Worm (Caenorhabditis elegans) whole organism, L3 larva: Measurements from ENCODE around the gene znf-593.

Experiments
- R02D3.7 ChIP-seq: fragments of 150-350 bp; optimal IDR thresholded peaks from 2 replicates; lab custom pipeline; 2014; ENCODE audit warnings: missing biosample characterization, missing genetic modification characterization
- aly-2 ChIP-seq: fragments of 150-350 bp; optimal IDR thresholded peaks from 2 replicates; lab custom pipeline; 2014; ENCODE audit warnings: missing biosample characterization, missing genetic modification characterization
- ama-1 ChIP-seq: fragments of 150-350 bp; optimal IDR thresholded peaks from 2 replicates; lab custom pipeline; 2018
- ceh-28 ChIP-seq: fragments of 150-350 bp; optimal IDR thresholded peaks from 2 replicates; lab custom pipeline; 2014; ENCODE audit warnings: missing biosample characterization, missing genetic modification reagents, missing genetic modification characterization
- ceh-9 ChIP-seq: sonication (generic microtip); optimal IDR thresholded peaks from 2 replicates; lab custom pipeline; 2018; ENCODE audit warnings: missing biosample characterization, missing genetic modification characterization
- daf-12 ChIP-seq: fragments of 150-350 bp; optimal IDR thresholded peaks from 2 replicates; lab custom pipeline; 2014; ENCODE audit warnings: missing biosample characterization, missing genetic modification reagents, missing genetic modification characterization
- egl-5 ChIP-seq: fragments of 150-350 bp; optimal IDR thresholded peaks from 2 replicates; lab custom pipeline; 2017; ENCODE audit warnings: missing biosample characterization, missing genetic modification reagents, missing genetic modification characterization, inconsistent platforms
- elt-1 ChIP-seq: fragments of 150-350 bp; optimal IDR thresholded peaks from 2 replicates; lab custom pipeline; 2014; ENCODE audit warnings: missing biosample characterization, missing genetic modification characterization
- elt-3 ChIP-seq, 3 experiments: fragments of 150-350 bp in 1 of 3; sonication (generic microtip) in 2 of 3; optimal IDR thresholded peaks; 2 replicates in 2 of 3; 4 replicates in 1 of 3; lab custom pipeline; 2014 to 2017; ENCODE audit warnings: missing biosample characterization in 3 of 3, missing genetic modification characterization in 3 of 3
- eor-1 ChIP-seq, 2 experiments: fragments of 150-350 bp; optimal IDR thresholded peaks; 2 replicates each; lab custom pipeline; 2014 to 2018; ENCODE audit warnings: missing biosample characterization in 2 of 2, missing genetic modification characterization in 2 of 2
- fkh-10 ChIP-seq: sonication (generic microtip); optimal IDR thresholded peaks from 2 replicates; lab custom pipeline; 2017; ENCODE audit warnings: missing biosample characterization, missing genetic modification reagents, missing genetic modification characterization
- fkh-2 ChIP-seq: fragments of 150-350 bp; optimal IDR thresholded peaks from 2 replicates; lab custom pipeline; 2014; ENCODE audit warnings: missing biosample characterization, missing genetic modification reagents, missing genetic modification characterization
- hmg-11 ChIP-seq: sonication (generic microtip); optimal IDR thresholded peaks from 2 replicates; lab custom pipeline; 2016; ENCODE audit warnings: missing genetic modification characterization, missing compliant biosample characterization
- jun-1 ChIP-seq: fragments of 150-350 bp; optimal IDR thresholded peaks from 2 replicates; lab custom pipeline; 2014; ENCODE audit warnings: missing biosample characterization, missing genetic modification reagents, missing genetic modification characterization
- lin-15B ChIP-seq: fragments of 150-350 bp; optimal IDR thresholded peaks from 2 replicates; lab custom pipeline; 2014; ENCODE audit warnings: missing biosample characterization, missing genetic modification characterization
- lin-39 ChIP-seq: fragments of 150-350 bp; optimal IDR thresholded peaks from 2 replicates; lab custom pipeline; 2018; ENCODE audit warnings: missing biosample characterization, missing genetic modification reagents, missing genetic modification characterization
- lsy-12 ChIP-seq: sonication (generic microtip); optimal IDR thresholded peaks from 2 replicates; lab custom pipeline; 2016; ENCODE audit warnings: mild to moderate bottlenecking, missing genetic modification characterization, missing compliant biosample characterization
- mml-1 ChIP-seq: fragments of 150-350 bp; sonication (generic microtip); optimal IDR thresholded peaks from 3 replicates; lab custom pipeline; 2014; ENCODE audit warnings: missing biosample characterization, missing genetic modification characterization
- nfya-1 ChIP-seq: sonication (generic microtip); optimal IDR thresholded peaks from 2 replicates; lab custom pipeline; 2017; ENCODE audit warnings: missing genetic modification characterization, mild to moderate bottlenecking, missing compliant biosample characterization, antibody characterized with exemption, moderate library complexity; ENCODE audit not compliant: insufficient read depth
- nhr-12 ChIP-seq: fragments of 150-350 bp; optimal IDR thresholded peaks from 2 replicates; lab custom pipeline; 2014; ENCODE audit warnings: missing biosample characterization, missing genetic modification characterization
- nhr-23 ChIP-seq: fragments of 150-350 bp; optimal IDR thresholded peaks from 2 replicates; lab custom pipeline; 2014; ENCODE audit warnings: missing biosample characterization, missing genetic modification reagents, missing genetic modification characterization
- nhr-25 ChIP-seq: sonication (generic microtip); optimal IDR thresholded peaks from 2 replicates; lab custom pipeline; 2017; ENCODE audit warnings: missing biosample characterization, missing genetic modification characterization
- nhr-28 ChIP-seq: fragments of 150-350 bp; optimal IDR thresholded peaks from 2 replicates; lab custom pipeline; 2014; ENCODE audit warnings: missing biosample characterization, missing genetic modification characterization
- nhr-43 ChIP-seq: sonication (generic microtip); optimal IDR thresholded peaks from 2 replicates; lab custom pipeline; 2016; ENCODE audit warnings: mild to moderate bottlenecking, missing genetic modification characterization, missing compliant biosample characterization; ENCODE audit not compliant: poor library complexity, severe bottlenecking
- nhr-76 ChIP-seq: fragments of 150-350 bp; sonication (generic microtip); optimal IDR thresholded peaks from 5 replicates; lab custom pipeline; 2014; ENCODE audit warnings: missing biosample characterization, missing genetic modification characterization
- nhr-77 ChIP-seq: fragments of 150-350 bp; optimal IDR thresholded peaks from 2 replicates; lab custom pipeline; 2014; ENCODE audit warnings: missing biosample characterization, missing genetic modification characterization
- pha-4 ChIP-seq: fragments of 150-350 bp; optimal IDR thresholded peaks from 2 replicates; lab custom pipeline; 2014; ENCODE audit warnings: missing biosample characterization, missing genetic modification reagents, missing genetic modification characterization
- sea-2 ChIP-seq: fragments of 150-350 bp; sonication (generic microtip); optimal IDR thresholded peaks from 4 replicates; lab custom pipeline; 2014; ENCODE audit warnings: missing biosample characterization, missing genetic modification reagents, missing genetic modification characterization
- snpc-4 ChIP-seq: fragments of 150-350 bp; optimal IDR thresholded peaks from 2 replicates; lab custom pipeline; 2014; ENCODE audit warnings: missing biosample characterization, missing genetic modification characterization
- tbx-2 ChIP-seq: sonication (generic microtip); optimal IDR thresholded peaks from 2 replicates; lab custom pipeline; 2016; ENCODE audit warnings: mild to moderate bottlenecking, missing genetic modification characterization, missing compliant biosample characterization
- unc-39 ChIP-seq: sonication (generic microtip); optimal IDR thresholded peaks from 4 replicates; lab custom pipeline; 2017; ENCODE audit warnings: missing biosample characterization, missing genetic modification characterization
- unc-62 ChIP-seq: fragments of 150-350 bp; sonication (generic microtip); optimal IDR thresholded peaks from 4 replicates; lab custom pipeline; 2014; ENCODE audit warnings: missing biosample characterization, missing genetic modification reagents, missing genetic modification characterization
- ztf-4 ChIP-seq: fragments of 150-350 bp; optimal IDR thresholded peaks from 2 replicates; lab custom pipeline; 2014; ENCODE audit warnings: missing biosample characterization, missing genetic modification characterization

Gene znf-593

ce11 chrIII:11902782-11903181 lies 15.7 kb downstream of the znf-593 start:
- TF ChIP-seq sea-2 (GFP tag; lab: Kevin White, UChicago) = no peak
- no peak for TF ChIP-seq nhr-25 (tag; lab: Kevin White, UChicago)
- no peak for TF ChIP-seq R02D3.7
- no peak for TF ChIP-seq fkh-10 (GFP tag; lab: Kevin White, UChicago)
- TF ChIP-seq ama-1 (lab: Kevin White, UChicago) = no peak
- TF ChIP-seq ceh-28 (tag; lab: Kevin White, UChicago) = no peak

ce11 chrIII:11900022-11900421 lies 18.5 kb downstream of the znf-593 start:
- TF ChIP-seq nhr-28 (tag; lab: Kevin White, UChicago) (no peak), aly-2 (tag; lab: Kevin White, UChicago) (no peak), nfya-1 (peak; percentile 83), tbx-2 (no peak), daf-12 (tag; lab: Kevin White, UChicago) (no peak)

ce11 chrIII:11898169-11898568 lies 20.4 kb downstream of the znf-593 start, which contains the start of gene tsen-2:
Gene tsen-2, minus strand, starts transcription at chrIII:11898269.
- TF ChIP-seq egl-5 (tag; lab: Kevin White, UChicago) (no peak), snpc-4 (tag; lab: Kevin White, UChicago) (no peak), eor-1 (tag; optimal IDR thresholded peaks at IDR 0.05; lab: Kevin White, UChicago) (no peak), elt-1 (tag; lab: Kevin White, UChicago) (no peak), nfya-1 (no peak), hmg-11 (tag; lab: Kevin White, UChicago) (no peak)

ce11 chrIII:11896652-11897051 lies 21.9 kb downstream of the znf-593 start:
- TF ChIP-seq nfya-1 (peak; percentile 57), unc-62 (GFP tag; lab: Kevin White, UChicago) (no peak), nhr-28 (tag; lab: Kevin White, UChicago) (no peak)

ce11 chrIII:11895504-11895903 lies 23.0 kb downstream of the znf-593 start:
- TF ChIP-seq nfya-1 (peak; percentile 70), R02D3.7 (no peak)
- TF ChIP-seq, all 47 proteins: peak for 1

- no peak for TF ChIP-seq ceh-9 (tag; lab: Kevin White, UChicago)
- TF ChIP-seq ama-1 (lab: Kevin White, UChicago) = no peak
- no peak for TF ChIP-seq nhr-43 (tag; lab: Kevin White, UChicago)
- TF ChIP-seq egl-5 (tag; lab: Kevin White, UChicago) = no peak
- no peak for TF ChIP-seq pha-4 (tag; lab: Kevin White, UChicago)
- no peak for TF ChIP-seq hmg-11 (tag; lab: Kevin White, UChicago)
- TF ChIP-seq nhr-77 (tag; lab: Kevin White, UChicago) = no peak
- TF ChIP-seq nhr-12 (tag; lab: Kevin White, UChicago) = no peak
- no peak for TF ChIP-seq nfya-1
- TF ChIP-seq ztf-4 = no peak
- no peak for TF ChIP-seq lin-39 (tag; lab: Kevin White, UChicago)
- TF ChIP-seq eor-1 (tag; optimal IDR thresholded peaks at IDR 0.05; lab: Kevin White, UChicago) = no peak
- TF ChIP-seq aly-2 (tag; lab: Kevin White, UChicago) = no peak
- TF ChIP-seq nhr-23 (tag; lab: Kevin White, UChicago) = no peak
- TF ChIP-seq jun-1 = no peak
- no peak for TF ChIP-seq nhr-25 (tag; lab: Kevin White, UChicago)
- TF ChIP-seq nhr-28 (tag; lab: Kevin White, UChicago) = no peak
- no peak for TF ChIP-seq elt-3 (tag; optimal IDR thresholded peaks at IDR 0.05; lab: Kevin White, UChicago)
- no peak for TF ChIP-seq sea-2 (GFP tag; lab: Kevin White, UChicago)
These were observed 25.6 kb downstream of the znf-593 start, which contains the start of gene Y56A3A.41 for ce11 chrIII:11892939-11893338. Gene Y56A3A.41, minus strand, starts transcription at chrIII:11893039.

ce11 chrIII:11891335-11891734 lies 27.2 kb downstream of the znf-593 start, which contains the start of gene faah-5:
Gene faah-5, minus strand, starts transcription at chrIII:11891435.
- TF ChIP-seq unc-39 (tag; lab: Kevin White, UChicago) (no peak), elt-1 (tag; lab: Kevin White, UChicago) (no peak), nhr-43 (tag; lab: Kevin White, UChicago) (no peak), nfya-1 (no peak), elt-3 (tag; optimal IDR thresholded peaks at IDR 0.05; lab: Kevin White, UChicago) (no peak), R02D3.7 (no peak), tbx-2 (no peak), lsy-12 (no peak), egl-5 (tag; lab: Kevin White, UChicago) (no peak), aly-2 (tag; lab: Kevin White, UChicago) (no peak), nhr-76 (tag; lab: Kevin White, UChicago) (no peak), lin-15B (no peak), sea-2 (GFP tag; lab: Kevin White, UChicago) (no peak), fkh-2 (tag; lab: Kevin White, UChicago) (no peak), ceh-9 (tag; lab: Kevin White, UChicago) (no peak), unc-62 (GFP tag; lab: Kevin White, UChicago) (no peak), mml-1 (tag; lab: Kevin White, UChicago) (no peak)
